Worm (Caenorhabditis elegans) whole organism, young adult: ENCODE measurements around the gene dpf-2.

Source experiments
- B0336.3 ChIP-seq: fragments of 200-800 bp; sonication (Bioruptor generic); IDR thresholded peaks from 2 replicates; pipeline ENCODE4 v1.3.6; 2022; ENCODE audit warnings: missing genetic modification characterization, missing compliant biosample characterization
- F33H1.4 ChIP-seq: fragments of 200-800 bp; sonication (Bioruptor generic); IDR thresholded peaks from 2 replicates; pipeline ENCODE4 v1.3.6; 2022; ENCODE audit warnings: missing genetic modification reagents, missing genetic modification characterization, missing compliant biosample characterization
- F37B4.10 ChIP-seq: fragments of 200-800 bp; sonication (Bioruptor generic); IDR thresholded peaks from 2 replicates; pipeline ENCODE4 v1.3.6; 2022; ENCODE audit warnings: missing genetic modification characterization, missing compliant biosample characterization
- F57C9.4 ChIP-seq: sonication (generic microtip); optimal IDR thresholded peaks from 2 replicates; lab custom pipeline; 2017; ENCODE audit warnings: mild to moderate bottlenecking, missing genetic modification characterization, missing compliant biosample characterization
- T26A5.8 ChIP-seq: sonication (generic microtip); optimal IDR thresholded peaks from 2 replicates; lab custom pipeline; 2016; ENCODE audit warnings: missing genetic modification characterization, missing compliant biosample characterization
- ama-1 ChIP-seq, 3 experiments: fragments of 150-350 bp in 1 of 3; sonication (generic microtip) in 2 of 3; optimal IDR thresholded peaks; 2 replicates each; lab custom pipeline; 2014 to 2018; ENCODE audit warnings: missing biosample characterization in 2 of 3, missing genetic modification characterization in 2 of 3, missing genetic modification reagents in 2 of 3
- ceh-27 ChIP-seq: fragments of 200-800 bp; sonication (Bioruptor generic); optimal IDR thresholded peaks from 2 replicates; lab custom pipeline; 2018; ENCODE audit warnings: mild to moderate bottlenecking, missing genetic modification characterization, moderate library complexity, missing compliant biosample characterization
- chd-7 ChIP-seq: sonication (generic microtip); optimal IDR thresholded peaks from 2 replicates; lab custom pipeline; 2016; ENCODE audit warnings: mild to moderate bottlenecking, missing genetic modification characterization, moderate library complexity, missing compliant biosample characterization
- dox-1 ChIP-seq: fragments of 200-800 bp; sonication (Bioruptor generic); IDR thresholded peaks from 2 replicates; pipeline ENCODE4 v1.3.6; 2022; ENCODE audit warnings: missing genetic modification reagents, missing genetic modification characterization, missing compliant biosample characterization
- dpff-1 ChIP-seq: sonication (generic microtip); optimal IDR thresholded peaks from 2 replicates; lab custom pipeline; 2017; ENCODE audit warnings: mild to moderate bottlenecking, missing genetic modification characterization, missing compliant biosample characterization
- dpl-1 ChIP-seq: fragments of 150-350 bp; optimal IDR thresholded peaks from 2 replicates; lab custom pipeline; 2014; ENCODE audit warnings: missing biosample characterization, missing genetic modification reagents, missing genetic modification characterization
- ets-4 ChIP-seq: fragments of 200-800 bp; sonication (Bioruptor generic); optimal IDR thresholded peaks from 2 replicates; lab custom pipeline; 2018; ENCODE audit warnings: mild to moderate bottlenecking, missing genetic modification characterization, missing compliant biosample characterization
- gei-17 ChIP-seq: fragments of 200-800 bp; sonication (Bioruptor generic); optimal IDR thresholded peaks from 2 replicates; lab custom pipeline; 2018; ENCODE audit warnings: mild to moderate bottlenecking, missing genetic modification characterization, missing compliant biosample characterization
- him-1 ChIP-seq: sonication (generic microtip); optimal IDR thresholded peaks from 2 replicates; lab custom pipeline; 2016; ENCODE audit warnings: missing genotype, missing genetic modification reagents, missing genetic modification characterization, missing compliant biosample characterization
- hlh-26 ChIP-seq: fragments of 200-800 bp; sonication (Bioruptor generic); conservative IDR thresholded peaks from 2 replicates; pipeline ENCODE4 v1.3.6; 2022; ENCODE audit warnings: missing genetic modification reagents, missing genetic modification characterization, missing compliant biosample characterization
- hrde-1 ChIP-seq: sonication (generic microtip); optimal IDR thresholded peaks from 2 replicates; lab custom pipeline; 2016; ENCODE audit warnings: missing genetic modification characterization, mild to moderate bottlenecking, missing compliant biosample characterization, moderate library complexity, missing genotype, missing genetic modification reagents, borderline replicate concordance
- let-607 ChIP-seq, 2 experiments: fragments of 200-800 bp in 1 of 2; sonication (Bioruptor generic) in 1 of 2; sonication (generic microtip) in 1 of 2; optimal IDR thresholded peaks; 2 replicates each; lab custom pipeline; 2016 to 2018; ENCODE audit warnings: mild to moderate bottlenecking in 2 of 2, missing compliant biosample characterization in 2 of 2, missing genetic modification characterization in 2 of 2, moderate library complexity in 2 of 2, missing genotype in 1 of 2
- lin-40 ChIP-seq: sonication (generic microtip); optimal IDR thresholded peaks from 2 replicates; lab custom pipeline; 2016; ENCODE audit warnings: missing genetic modification characterization, mild to moderate bottlenecking, missing compliant biosample characterization, missing genotype, missing genetic modification reagents
- lir-1 ChIP-seq: fragments of 200-800 bp; sonication (Bioruptor generic); conservative IDR thresholded peaks from 2 replicates; pipeline ENCODE4 v1.3.6; 2022; ENCODE audit warnings: missing genetic modification reagents, missing genetic modification characterization, missing compliant biosample characterization
- madf-10 ChIP-seq: sonication (generic microtip); optimal IDR thresholded peaks from 2 replicates; lab custom pipeline; 2016; ENCODE audit warnings: mild to moderate bottlenecking, missing genetic modification characterization, missing compliant biosample characterization
- madf-6 ChIP-seq: fragments of 200-800 bp; sonication (Bioruptor generic); IDR thresholded peaks from 2 replicates; pipeline ENCODE4 v1.3.6; 2022; ENCODE audit warnings: missing genetic modification reagents, missing genetic modification characterization, missing compliant biosample characterization
- nfyb-1 ChIP-seq: fragments of 200-800 bp; sonication (Bioruptor generic); IDR thresholded peaks from 2 replicates; pipeline ENCODE4 v1.3.6; 2022; ENCODE audit warnings: missing genetic modification reagents, missing genetic modification characterization, missing compliant biosample characterization
- nhr-27 ChIP-seq: fragments of 200-800 bp; sonication (Bioruptor generic); optimal IDR thresholded peaks from 2 replicates; lab custom pipeline; 2018; ENCODE audit warnings: mild to moderate bottlenecking, missing genetic modification characterization, moderate library complexity, missing compliant biosample characterization
- nhr-80 ChIP-seq: sonication (generic microtip); optimal IDR thresholded peaks from 2 replicates; lab custom pipeline; 2016; ENCODE audit warnings: missing genetic modification characterization, missing compliant biosample characterization
- pbrm-1 ChIP-seq: fragments of 200-800 bp; sonication (Bioruptor generic); IDR thresholded peaks from 2 replicates; pipeline ENCODE4 v1.3.6; 2022; ENCODE audit warnings: missing genetic modification reagents, missing genetic modification characterization, missing compliant biosample characterization
- snpc-1.3 ChIP-seq: sonication (generic microtip); optimal IDR thresholded peaks from 2 replicates; lab custom pipeline; 2017; ENCODE audit warnings: missing genetic modification characterization, mild to moderate bottlenecking, missing compliant biosample characterization, antibody characterized with exemption, moderate library complexity, missing genotype, missing genetic modification reagents; ENCODE audit not compliant: insufficient read depth
- snpc-4 ChIP-seq, 5 experiments: fragments of 150-350 bp in 1 of 5; sonication (generic microtip) in 4 of 5; optimal IDR thresholded peaks; 2 replicates each; lab custom pipeline; 2014 to 2018; ENCODE audit warnings: missing genetic modification characterization in 5 of 5, missing biosample characterization in 3 of 5, antibody characterized with exemption in 2 of 5, mild to moderate bottlenecking in 2 of 5, missing compliant biosample characterization in 2 of 5, missing genotype in 2 of 5, moderate library complexity in 2 of 5, missing genetic modification reagents in 1 of 5
- somi-1 ChIP-seq: fragments of 200-800 bp; sonication (Bioruptor generic); optimal IDR thresholded peaks from 2 replicates; lab custom pipeline; 2018; ENCODE audit warnings: mild to moderate bottlenecking, missing genetic modification characterization, missing compliant biosample characterization
- unc-62 ChIP-seq: fragments of 150-350 bp; optimal IDR thresholded peaks from 2 replicates; lab custom pipeline; 2014; ENCODE audit warnings: missing biosample characterization, missing genetic modification reagents, missing genetic modification characterization
- zfh-2 ChIP-seq: fragments of 200-800 bp; sonication (Bioruptor generic); conservative IDR thresholded peaks from 2 replicates; pipeline ENCODE4 v1.3.6; 2022; ENCODE audit warnings: missing genetic modification reagents, missing genetic modification characterization, missing compliant biosample characterization
- ztf-26 ChIP-seq: sonication (generic microtip); optimal IDR thresholded peaks from 2 replicates; lab custom pipeline; 2017; ENCODE audit warnings: missing genetic modification characterization, missing compliant biosample characterization

Gene dpf-2

DNA sequence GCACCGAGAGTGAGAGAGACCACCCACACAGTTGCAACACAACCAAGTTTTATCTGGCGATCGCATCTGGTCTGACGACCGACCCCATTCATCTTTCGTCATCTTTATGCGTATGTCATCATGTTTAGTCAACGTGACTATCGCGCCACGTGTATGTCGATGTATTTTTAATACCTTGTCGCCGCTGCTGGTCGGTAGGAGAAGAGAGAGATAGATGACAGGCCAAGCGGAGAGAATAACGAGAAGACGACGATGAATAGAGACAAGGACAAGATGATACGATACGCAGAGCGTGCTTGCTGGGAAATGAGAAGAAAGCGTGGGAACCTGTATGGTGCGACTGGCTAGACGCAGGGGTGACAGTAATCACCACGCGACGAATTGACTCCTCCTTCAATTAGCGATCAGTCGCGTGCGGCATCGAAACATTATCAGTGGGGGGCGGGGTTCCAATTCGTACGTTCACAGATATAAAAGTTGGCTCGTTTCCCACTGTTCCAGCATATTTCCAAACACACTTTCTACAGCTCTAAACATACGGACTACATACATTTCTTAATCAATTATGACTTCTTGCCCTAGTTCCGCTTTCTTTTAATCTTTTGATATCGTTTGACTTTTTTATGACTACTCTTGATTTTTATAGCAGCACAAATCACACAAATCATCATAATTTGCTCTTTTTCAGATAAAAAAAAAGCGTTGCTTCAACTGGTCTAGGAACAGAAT, 41.1 kb upstream of the dpf-2 start, which contains the start of gene tatn-1 (continued):
- TF ChIP-seq snpc-1.3 (tag; lab: Kevin White, UChicago) (no peak), nhr-80 (tag; lab: Kevin White, UChicago) (peak; percentile 99), hlh-26 (GFP tag; lab: Robert Waterston, UW) (no peak), let-607 (tag; optimal IDR thresholded peaks at IDR 0.05; lab: Kevin White, UChicago) (peak; percentile 61 to 90), madf-10 (tag; lab: Kevin White, UChicago) (peak; percentile 60), nfyb-1 (GFP tag; lab: Robert Waterston, UW) (no peak; the same call in 1 of the 2 replicates), unc-62 (GFP tag; lab: Kevin White, UChicago) (peak; percentile 84), F57C9.4 (tag; lab: Kevin White, UChicago) (no peak), pbrm-1 (no peak), lin-40 (tag; lab: Kevin White, UChicago) (peak; percentile 72), dox-1 (GFP tag; lab: Robert Waterston, UW) (0 out of 2 replicates have a peak, but pooled peaks have one; percentile 36), ceh-27 (GFP tag; lab: Kevin White, UChicago) (no peak), hrde-1 (no peak), gei-17 (GFP tag; lab: Kevin White, UChicago) (peak; percentile 18), somi-1 (GFP tag; lab: Kevin White, UChicago) (peak; percentile 59), F37B4.10 (GFP tag; lab: Robert Waterston, UW) (0 out of 2 replicates have a peak, but pooled peaks have one; percentile 66), dpff-1 (tag; lab: Kevin White, UChicago) (no peak), chd-7 (tag; lab: Kevin White, UChicago) (peak; percentile 26), B0336.3 (GFP tag; lab: Robert Waterston, UW) (peak; percentile 51; the same call in 1 of the 2 replicates), zfh-2 (GFP tag; lab: Robert Waterston, UW) (peak; percentile 70; the same call in 1 of the 2 replicates), snpc-4 (GFP tag; optimal IDR thresholded peaks at IDR 0.05; lab: Kevin White, UChicago) (no peak), snpc-4 (tag; optimal IDR thresholded peaks at IDR 0.05; lab: Kevin White, UChicago) (peak in 2 of 4 experiments; percentile 37 to 62), ztf-26 (tag; lab: Kevin White, UChicago) (peak; percentile 86), ets-4 (GFP tag; lab: Kevin White, UChicago) (peak; percentile 90), lir-1 (GFP tag; lab: Robert Waterston, UW) (0 out of 2 replicates have a peak, but pooled peaks have one; percentile 9), T26A5.8 (tag; lab: Kevin White, UChicago) (no peak)

DNA sequence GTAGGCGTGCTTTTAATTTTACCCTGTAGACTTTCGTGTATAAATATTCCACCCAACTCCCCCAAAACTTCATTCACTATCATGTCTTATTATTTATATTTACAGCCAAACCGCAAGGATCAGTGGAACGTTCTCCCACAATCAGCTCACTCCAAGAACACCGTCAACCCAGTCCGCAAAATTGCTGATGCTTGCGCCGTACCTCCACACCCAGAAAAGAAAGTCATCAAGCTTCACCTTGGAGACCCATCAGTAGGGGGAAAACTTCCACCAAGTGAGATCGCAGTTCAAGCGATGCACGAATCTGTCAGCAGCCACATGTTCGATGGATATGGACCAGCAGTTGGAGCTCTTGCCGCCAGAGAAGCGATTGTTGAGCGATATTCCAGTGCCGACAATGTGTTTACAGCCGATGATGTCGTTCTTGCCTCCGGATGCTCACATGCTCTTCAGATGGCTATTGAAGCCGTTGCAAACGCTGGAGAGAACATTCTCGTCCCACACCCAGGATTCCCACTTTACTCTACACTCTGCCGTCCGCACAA, 40.4 kb upstream of the dpf-2 start:
- TF ChIP-seq F33H1.4 (GFP tag; lab: Robert Waterston, UW) (no peak), dpff-1 (tag; lab: Kevin White, UChicago) (no peak), dpl-1 (GFP tag; lab: Kevin White, UChicago) (no peak), nhr-27 (tag; lab: Kevin White, UChicago) (peak; percentile 44), zfh-2 (GFP tag; lab: Robert Waterston, UW) (peak; percentile 44; the same call in 1 of the 2 replicates), ama-1 (optimal IDR thresholded peaks at IDR 0.05; lab: Kevin White, UChicago) (peak; percentile 81), ama-1 (GFP tag; optimal IDR thresholded peaks at IDR 0.05; lab: Kevin White, UChicago) (no peak), madf-6 (no peak), him-1 (tag; lab: Kevin White, UChicago) (no peak)
- TF ChIP-seq, all 124 proteins: peak for 3
